Worm (Caenorhabditis elegans): ENCODE measurements around the gene dod-3.

DNA sequence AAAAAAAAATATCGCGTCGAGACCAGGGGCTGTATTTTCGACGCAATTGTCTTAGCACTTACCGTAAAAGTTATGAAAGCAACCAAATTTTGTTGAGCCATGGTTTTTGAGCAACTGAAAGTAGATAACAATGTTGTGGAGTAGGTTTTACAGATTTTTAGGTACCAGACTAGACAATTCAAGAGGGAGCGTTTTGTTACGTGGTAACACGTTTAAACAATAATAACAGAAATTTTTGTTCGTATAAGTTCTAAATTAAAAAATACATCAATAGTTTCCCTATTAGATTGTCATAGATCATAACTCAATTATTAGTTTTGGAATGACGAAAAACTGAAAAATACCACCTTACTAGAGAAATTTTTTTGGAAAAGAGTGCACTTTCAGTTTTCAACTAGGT, 19.1 kb upstream of the dod-3 start, which contains the start of gene srx-24:
- TF ChIP-seq nfya-1 (tag; optimal IDR thresholded peaks at IDR 0.05; ENCODE audit: insufficient read depth), result no peak
- TF ChIP-seq nhr-76 (tag; optimal IDR thresholded peaks at IDR 0.05), result no peak
- no peak for TF ChIP-seq unc-62 (GFP tag; optimal IDR thresholded peaks at IDR 0.05)
- TF ChIP-seq ama-1 (optimal IDR thresholded peaks at IDR 0.05), result no peak
